Worm (Caenorhabditis elegans) whole organism, L2 larva: ENCODE data around the gene C09H10.5.

Source experiments
- fos-1 ChIP-seq: fragments of 150-350 bp; optimal IDR thresholded peaks from 2 replicates; lab custom pipeline; 2014; ENCODE audit warnings: missing biosample characterization, missing genetic modification characterization
- mbf-1 ChIP-seq: sonication (generic microtip); optimal IDR thresholded peaks from 2 replicates; lab custom pipeline; 2017; ENCODE audit warnings: missing biosample characterization, missing genetic modification characterization
- nhr-12 ChIP-seq: fragments of 150-350 bp; optimal IDR thresholded peaks from 2 replicates; lab custom pipeline; 2014; ENCODE audit warnings: missing biosample characterization, missing genetic modification characterization
- nhr-77 ChIP-seq: fragments of 150-350 bp; optimal IDR thresholded peaks from 2 replicates; lab custom pipeline; 2014; ENCODE audit warnings: missing biosample characterization, missing genetic modification characterization
- snpc-4 ChIP-seq: fragments of 150-350 bp; optimal IDR thresholded peaks from 2 replicates; lab custom pipeline; 2014; ENCODE audit warnings: missing biosample characterization, missing genetic modification characterization
- unc-39 ChIP-seq: fragments of 150-350 bp; optimal IDR thresholded peaks from 2 replicates; lab custom pipeline; 2014; ENCODE audit warnings: missing biosample characterization, missing genetic modification characterization
- unc-55 ChIP-seq: fragments of 150-350 bp; sonication (generic microtip); optimal IDR thresholded peaks from 3 replicates; lab custom pipeline; 2014; ENCODE audit warnings: missing biosample characterization, missing genetic modification reagents, missing genetic modification characterization
- unc-62 ChIP-seq: fragments of 150-350 bp; optimal IDR thresholded peaks from 2 replicates; lab custom pipeline; 2014; ENCODE audit warnings: missing biosample characterization, missing genetic modification reagents, missing genetic modification characterization
- ztf-4 ChIP-seq: fragments of 150-350 bp; optimal IDR thresholded peaks from 2 replicates; lab custom pipeline; 2014; ENCODE audit warnings: missing biosample characterization, missing genetic modification characterization

- TF ChIP-seq fos-1 (no peak), ztf-4 (tag; lab: Kevin White, UChicago) (no peak), unc-39 (tag; lab: Kevin White, UChicago) (no peak), nhr-77 (no peak), unc-62 (GFP tag; lab: Kevin White, UChicago) (no peak), nhr-12 (tag; lab: Kevin White, UChicago) (no peak), unc-55 (GFP tag; lab: Kevin White, UChicago) (no peak), snpc-4 (tag; lab: Kevin White, UChicago) (no peak), mbf-1 (tag; lab: Kevin White, UChicago) (no peak)
Measured at ce11 chrII:11076550-11076949, 27.0 kb downstream of the C09H10.5 start.
